Fruit fly (Drosophila melanogaster): ENCODE results near the gene NTPase.

Gene NTPase

DNA sequence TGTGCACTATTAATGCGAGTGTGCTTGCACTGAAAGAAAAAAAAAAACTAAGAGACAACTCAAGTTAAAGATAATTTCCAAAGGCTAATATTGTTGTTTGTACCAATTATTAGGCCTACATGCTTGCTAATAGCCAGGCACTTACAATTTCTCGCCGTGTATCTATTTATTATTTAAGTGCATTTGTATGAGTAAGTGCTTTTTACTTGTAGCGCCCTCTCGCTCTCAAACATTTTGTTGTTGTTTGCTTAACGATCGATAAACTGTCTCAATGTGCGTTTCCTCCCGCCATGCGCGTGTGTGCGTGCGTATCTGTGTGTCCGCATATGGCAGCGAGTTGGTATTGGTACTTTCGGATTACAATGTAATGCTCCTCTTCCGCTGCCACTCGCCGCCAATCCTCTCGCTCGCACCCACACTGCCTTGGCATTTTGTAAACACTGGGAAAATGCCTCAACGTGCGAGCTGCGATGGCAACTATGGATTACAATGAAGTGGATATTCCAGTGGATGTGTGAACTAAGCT lies 11.4 kb upstream of the NTPase start (continued):
- TF ChIP-seq CG10209 (GFP tag; optimal IDR thresholded peaks at IDR 0.05) (peak; percentile 82), lilli (GFP tag; optimal IDR thresholded peaks at IDR 0.05) (peak; percentile 96), Sry-β (GFP tag; optimal IDR thresholded peaks at IDR 0.05) (peak; percentile 7), Dll (GFP tag; IDR thresholded peaks at IDR 0.05; ENCODE audit: partially characterized antibody) (no peak), run (tag; optimal IDR thresholded peaks at IDR 0.05) (peak; percentile 43), CG32532 (GFP tag; IDR thresholded peaks at IDR 0.05) (peak; percentile 49; the same call in 1 of the 2 replicates), CTCF (GFP tag; optimal IDR thresholded peaks at IDR 0.05) (peak; percentile 25), CG33557 (GFP tag; optimal IDR thresholded peaks at IDR 0.05) (peak; percentile 39), br (optimal IDR thresholded peaks at IDR 0.05) (no peak), CG7271 (tag; optimal IDR thresholded peaks at IDR 0.05) (peak; percentile 17), CG8281 (tag; optimal IDR thresholded peaks at IDR 0.05) (peak; percentile 30), CG13775 (GFP tag; optimal IDR thresholded peaks at IDR 0.05) (peak; percentile 72), CG1647 (GFP tag; optimal IDR thresholded peaks at IDR 0.05) (peak; percentile 75), CG7357 (GFP tag; IDR thresholded peaks at IDR 0.05) (peak; percentile 67), amos (GFP tag; IDR thresholded peaks at IDR 0.05; ENCODE audit: partially characterized antibody) (no peak), ttk (GFP tag; IDR thresholded peaks at IDR 0.05) (peak; percentile 90), croc (GFP tag; conservative IDR thresholded peaks at IDR 0.05) (peak; percentile 76), CG32772 (GFP tag; IDR thresholded peaks at IDR 0.05) (peak; percentile 85), ap (GFP tag; IDR thresholded peaks at IDR 0.05) (peak; percentile 73), CG14965 (GFP tag; optimal IDR thresholded peaks at IDR 0.05; ENCODE audit: borderline replicate concordance) (peak; percentile 9), CG10267 (tag; optimal IDR thresholded peaks at IDR 0.05) (peak; percentile 56), sqz (GFP tag; optimal IDR thresholded peaks at IDR 0.05) (no peak), aop (GFP tag; IDR thresholded peaks at IDR 0.05) (0 out of 2 replicates have a peak, but pooled peaks have one; percentile 30), Nf-YC (tag; optimal IDR thresholded peaks at IDR 0.05) (peak; percentile 52), CG12942 (GFP tag; optimal IDR thresholded peaks at IDR 0.05) (peak; percentile 82), CG3281 (GFP tag; optimal IDR thresholded peaks at IDR 0.05) (peak; percentile 32), Sox100B (GFP tag; optimal IDR thresholded peaks at IDR 0.05) (peak; percentile 57), D (optimal IDR thresholded peaks at IDR 0.05) (no peak), D (GFP tag; optimal IDR thresholded peaks at IDR 0.05) (peak; percentile 74), HmgD (GFP tag; optimal IDR thresholded peaks at IDR 0.05) (peak; percentile 55), sens-2 (GFP tag; IDR thresholded peaks at IDR 0.05) (peak; percentile 74; the same call in 1 of the 2 replicates), Camta (GFP tag; optimal IDR thresholded peaks at IDR 0.05) (peak; percentile 84), Gsc (GFP tag; IDR thresholded peaks at IDR 0.05) (no peak), Fer3 (tag; optimal IDR thresholded peaks at IDR 0.05) (peak; percentile 48), CG17802 (tag; optimal IDR thresholded peaks at IDR 0.05) (peak; percentile 39), Bdp1 (GFP tag; optimal IDR thresholded peaks at IDR 0.05) (peak; percentile 81), trh (GFP tag; optimal IDR thresholded peaks at IDR 0.05) (peak; percentile 63), nom (GFP tag; optimal IDR thresholded peaks at IDR 0.05) (no peak), Hr39 (optimal IDR thresholded peaks at IDR 0.05) (no peak), dysf (GFP tag; IDR thresholded peaks at IDR 0.05) (peak; percentile 85; the same call in 2 of the 3 replicates), bbx (GFP tag; IDR thresholded peaks at IDR 0.05; ENCODE audit: partially characterized antibody) (no peak), E2f1 (GFP tag; IDR thresholded peaks at IDR 0.05) (peak; percentile 84), D19B (GFP tag; optimal IDR thresholded peaks at IDR 0.05) (peak; percentile 6), Sox102F (GFP tag; optimal IDR thresholded peaks at IDR 0.05) (peak; percentile 93), CG9817 (tag; optimal IDR thresholded peaks at IDR 0.05) (peak; percentile 52), B-H2 (GFP tag; optimal IDR thresholded peaks at IDR 0.05) (no peak), CG15011 (GFP tag; optimal IDR thresholded peaks at IDR 0.05) (no peak), CG5180 (GFP tag; optimal IDR thresholded peaks at IDR 0.05) (peak; percentile 93), CG9609 (GFP tag; optimal IDR thresholded peaks at IDR 0.05) (peak; percentile 90), usp (GFP tag; optimal IDR thresholded peaks at IDR 0.05) (no peak), al (GFP tag; IDR thresholded peaks at IDR 0.05) (no peak), pfk (GFP tag; optimal IDR thresholded peaks at IDR 0.05) (no peak)

All from whole organism, embryonic.